Worm (Caenorhabditis elegans): ENCODE results near the gene hdl-2.

ce11 chrIV:8866092-8866491 is 7.9 kb upstream of the hdl-2 start:
- TF ChIP-seq lin-39 (tag; optimal IDR thresholded peaks at IDR 0.05) (no peak), snpc-4 (tag; optimal IDR thresholded peaks at IDR 0.05) (peak; percentile 29), sma-9 (GFP tag; optimal IDR thresholded peaks at IDR 0.05) (peak; percentile 55), sma-9 (tag; optimal IDR thresholded peaks at IDR 0.05) (no peak), unc-62 (GFP tag; optimal IDR thresholded peaks at IDR 0.05) (no peak), elt-1 (tag; optimal IDR thresholded peaks at IDR 0.05) (no peak), nhr-77 (tag; optimal IDR thresholded peaks at IDR 0.05) (no peak), ama-1 (optimal IDR thresholded peaks at IDR 0.05) (peak; percentile 35), ztf-4 (tag; optimal IDR thresholded peaks at IDR 0.05) (no peak), unc-55 (GFP tag; optimal IDR thresholded peaks at IDR 0.05) (no peak), ZK546.5 (tag; optimal IDR thresholded peaks at IDR 0.05) (no peak), ceh-82 (tag; optimal IDR thresholded peaks at IDR 0.05) (no peak)
